Worm (Caenorhabditis elegans): ENCODE measurements around the gene dep-1.

The dep-1 gene

DNA sequence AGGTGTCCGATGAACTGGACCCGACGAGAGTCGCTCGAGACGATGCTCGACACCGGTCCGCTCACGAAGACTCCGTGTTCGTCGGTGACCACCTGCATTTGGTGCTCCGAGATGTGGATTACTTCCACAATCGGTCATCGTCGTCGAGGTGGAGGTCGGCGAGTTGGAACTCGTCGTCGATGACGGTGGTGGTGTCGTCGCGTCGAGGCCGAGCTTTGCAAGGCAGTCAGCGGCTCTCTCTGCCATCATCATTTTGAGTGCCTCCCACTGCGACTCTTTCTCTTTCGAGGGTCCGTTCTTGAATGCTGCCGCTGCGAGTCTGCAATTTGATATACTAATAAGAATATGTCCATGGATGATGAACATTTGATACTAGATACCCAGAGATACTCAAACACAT lies 11.9 kb downstream of the dep-1 start:
- no peak for TF ChIP-seq xbp-1 (tag; optimal IDR thresholded peaks at IDR 0.05)
- TF ChIP-seq nhr-77 (tag; optimal IDR thresholded peaks at IDR 0.05): no peak
- TF ChIP-seq nhr-90 (tag; optimal IDR thresholded peaks at IDR 0.05; ENCODE audit: poor library complexity): no peak
- no peak for TF ChIP-seq C04F5.9 (tag; optimal IDR thresholded peaks at IDR 0.05)
- TF ChIP-seq efl-3 (GFP tag; optimal IDR thresholded peaks at IDR 0.05): no peak
- TF ChIP-seq ets-5 (GFP tag; IDR thresholded peaks at IDR 0.05): no peak
- no peak for TF ChIP-seq pax-3 (tag; optimal IDR thresholded peaks at IDR 0.05)
- no peak for TF ChIP-seq lin-13 (GFP tag; optimal IDR thresholded peaks at IDR 0.05)
- TF ChIP-seq dsc-1 (tag; optimal IDR thresholded peaks at IDR 0.05): no peak
- TF ChIP-seq zip-4 (GFP tag; optimal IDR thresholded peaks at IDR 0.05): no peak
- TF ChIP-seq egl-13 (tag; optimal IDR thresholded peaks at IDR 0.05): no peak
- no peak for TF ChIP-seq nhr-20 (tag; optimal IDR thresholded peaks at IDR 0.05)
- no peak for TF ChIP-seq ceh-8 (GFP tag; optimal IDR thresholded peaks at IDR 0.05)
- TF ChIP-seq unc-30 (tag; optimal IDR thresholded peaks at IDR 0.05): no peak
- no peak for TF ChIP-seq unc-130 (tag; optimal IDR thresholded peaks at IDR 0.05)
- TF ChIP-seq blmp-1 (tag; optimal IDR thresholded peaks at IDR 0.05): no peak

DNA sequence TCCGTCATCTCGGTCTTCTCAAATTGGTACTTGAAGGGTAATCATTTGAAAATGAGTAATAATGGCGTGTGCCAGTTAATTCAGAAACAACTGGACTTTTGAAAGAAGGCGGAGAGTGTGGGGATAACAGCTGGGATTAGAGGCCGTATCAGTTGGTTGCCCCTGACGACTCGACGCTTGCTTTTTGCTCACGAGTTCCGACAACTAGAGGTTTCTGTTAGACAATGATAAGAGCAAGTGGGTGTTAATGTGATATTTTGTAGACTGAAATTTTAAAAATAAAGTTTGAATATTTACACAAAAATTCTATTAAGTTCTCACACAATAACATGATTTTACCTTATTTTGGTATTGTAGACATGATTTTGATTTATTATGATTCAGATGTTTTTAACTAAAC lies 14.5 kb downstream of the dep-1 start, which contains the start of gene F44G4.7:
Gene F44G4.7, minus strand, starts transcription at position 101 of the 400 bp plus-strand sequence.
- no peak for TF ChIP-seq egl-27 (tag; optimal IDR thresholded peaks at IDR 0.05)
- TF ChIP-seq irx-1 (tag; optimal IDR thresholded peaks at IDR 0.05): no peak
- peak; percentile 7 for TF ChIP-seq fkh-8 (tag; optimal IDR thresholded peaks at IDR 0.05)
- no peak for TF ChIP-seq lin-15B (tag; optimal IDR thresholded peaks at IDR 0.05)

DNA sequence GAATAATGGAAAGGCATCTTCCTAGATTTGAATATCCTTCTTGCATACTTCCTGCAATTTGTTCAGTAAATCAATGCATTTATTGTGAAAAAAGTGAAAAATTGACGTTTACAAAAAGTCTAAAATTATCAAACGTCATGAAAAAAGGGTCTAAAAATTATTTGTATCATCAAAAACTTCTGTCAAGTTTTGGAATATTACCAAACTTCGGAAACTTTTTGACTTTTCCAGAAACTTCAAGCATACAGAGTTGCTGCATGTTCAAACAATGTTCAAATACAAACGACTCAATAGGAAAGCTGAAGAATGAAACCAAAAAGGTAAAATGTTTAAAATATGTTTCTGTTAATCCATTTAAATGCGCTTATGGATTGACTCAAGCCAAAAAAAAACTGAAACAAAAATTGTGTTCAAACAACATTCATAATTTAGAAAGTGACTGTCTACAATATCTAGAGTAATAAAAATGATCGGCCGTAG lies 17.8 kb downstream of the dep-1 start, which contains the start of gene F44G4.6:
Gene F44G4.6, minus strand, starts transcription at position 51 of the 480 bp plus-strand sequence.
- TF ChIP-seq efl-1 (optimal IDR thresholded peaks at IDR 0.05) (no peak), efl-1 (GFP tag; optimal IDR thresholded peaks at IDR 0.05 in 1 of 2) (peak in 1 of 2 experiments; percentile 28), pax-3 (tag; optimal IDR thresholded peaks at IDR 0.05) (no peak)

DNA sequence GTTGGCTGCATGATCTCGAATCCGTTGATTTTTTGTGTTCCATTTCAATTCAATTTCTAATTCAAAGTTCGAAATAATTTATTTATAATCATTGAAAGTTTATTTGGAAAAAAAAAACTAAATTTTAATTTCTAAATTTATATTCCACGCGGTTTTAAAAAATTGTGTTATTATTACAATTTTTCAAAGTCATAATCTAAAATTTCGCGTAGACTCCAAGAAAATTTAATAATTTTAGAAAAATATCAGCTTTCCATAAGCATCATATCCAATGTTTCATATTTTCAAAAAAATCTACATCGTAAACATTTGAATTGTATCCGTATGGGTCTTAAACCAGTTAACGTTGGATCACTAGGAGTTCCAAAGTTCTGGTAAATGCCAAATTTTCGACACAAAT lies 19.3 kb downstream of the dep-1 start, which contains the start of gene F44G4.5:
Gene F44G4.5, minus strand, starts transcription at position 101 of the 400 bp plus-strand sequence.
- TF ChIP-seq ets-5 (GFP tag; IDR thresholded peaks at IDR 0.05) (no peak), jun-1 (tag; optimal IDR thresholded peaks at IDR 0.05) (no peak), nhr-90 (tag; optimal IDR thresholded peaks at IDR 0.05; ENCODE audit: poor library complexity) (no peak), unc-130 (tag; optimal IDR thresholded peaks at IDR 0.05) (no peak), rnt-1 (tag; optimal IDR thresholded peaks at IDR 0.05) (no peak), ces-1 (GFP tag; optimal IDR thresholded peaks at IDR 0.05) (no peak), sup-37 (GFP tag; optimal IDR thresholded peaks at IDR 0.05) (no peak), lin-15B (tag; optimal IDR thresholded peaks at IDR 0.05) (no peak), C16A3.4 (tag; optimal IDR thresholded peaks at IDR 0.05) (no peak), alr-1 (tag; optimal IDR thresholded peaks at IDR 0.05; ENCODE audit: borderline replicate concordance) (no peak), unc-62 (GFP tag; optimal IDR thresholded peaks at IDR 0.05) (no peak), nhr-19 (GFP tag; conservative IDR thresholded peaks at IDR 0.05) (no peak), C04F5.9 (tag; optimal IDR thresholded peaks at IDR 0.05) (no peak), unc-86 (tag; optimal IDR thresholded peaks at IDR 0.05) (no peak), pqm-1 (tag; optimal IDR thresholded peaks at IDR 0.05) (no peak), lin-14 (GFP tag; optimal IDR thresholded peaks at IDR 0.05) (no peak)

DNA sequence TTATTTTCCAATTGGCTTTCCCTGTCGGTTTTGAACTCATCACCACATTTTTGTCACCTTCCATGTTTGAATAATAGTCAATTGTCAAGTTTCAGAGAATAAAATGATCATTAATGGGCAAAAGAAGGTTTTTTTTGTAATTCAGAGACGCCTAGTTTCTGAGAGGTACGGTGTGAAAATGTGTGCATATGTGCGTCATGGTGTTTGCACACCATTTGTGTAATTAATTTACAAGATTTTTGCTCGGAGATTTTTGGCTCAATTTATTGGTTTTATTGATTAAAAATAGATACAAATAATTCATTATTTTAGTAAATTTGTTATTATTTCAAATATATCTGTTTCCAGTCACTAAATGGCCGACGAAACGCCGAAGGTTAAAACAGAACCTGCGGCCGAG lies 22.1 kb downstream of the dep-1 start, which contains the start of the genes F44G4.3 and tdp-1:
Gene F44G4.3, minus strand, starts transcription at position 184 of the 400 bp plus-strand sequence.
Gene tdp-1, plus strand, starts transcription at position 347 of the 400 bp plus-strand sequence.
- peak; percentile 8 for TF ChIP-seq nhr-85 (tag)
- no peak for TF ChIP-seq elt-2 (tag; optimal IDR thresholded peaks at IDR 0.05)
- TF ChIP-seq ztf-4 (tag; optimal IDR thresholded peaks at IDR 0.05): no peak
- TF ChIP-seq dpl-1 (GFP tag; optimal IDR thresholded peaks at IDR 0.05): peak; percentile 24 to 60 (median 26)
- no peak for TF ChIP-seq ztf-11 (tag; optimal IDR thresholded peaks at IDR 0.05)
- no peak for TF ChIP-seq mab-9 (GFP tag; IDR thresholded peaks at IDR 0.05)
- TF ChIP-seq xbp-1 (tag; optimal IDR thresholded peaks at IDR 0.05): no peak
- TF ChIP-seq nhr-237 (tag; optimal IDR thresholded peaks at IDR 0.05): no peak
- no peak for TF ChIP-seq grh-1 (GFP tag; IDR thresholded peaks at IDR 0.05)
- no peak for TF ChIP-seq blmp-1 (tag; optimal IDR thresholded peaks at IDR 0.05)
- no peak for TF ChIP-seq hlh-17 (GFP tag; optimal IDR thresholded peaks at IDR 0.05; ENCODE audit: borderline replicate concordance)
- TF ChIP-seq fos-1 (tag; optimal IDR thresholded peaks at IDR 0.05): no peak
- no peak for TF ChIP-seq ama-1 (optimal IDR thresholded peaks at IDR 0.05)
- no peak for TF ChIP-seq dsc-1 (tag; optimal IDR thresholded peaks at IDR 0.05)
- no peak for TF ChIP-seq pag-3 (tag; optimal IDR thresholded peaks at IDR 0.05; ENCODE audit: borderline replicate concordance, insufficient read depth)
- TF ChIP-seq tbx-2 (tag; optimal IDR thresholded peaks at IDR 0.05): no peak
- no peak for TF ChIP-seq nhr-19 (GFP tag; conservative IDR thresholded peaks at IDR 0.05)

Measured in whole organism, L1 larva.